Worm (Caenorhabditis elegans): Measurements from ENCODE around the gene C15F1.1.

The C15F1.1 gene

ce11 chrII:6943299-6944051, 46.2 kb upstream of the C15F1.1 start (continued):
- peak; percentile 67; the same call in 1 of the 2 replicates for TF ChIP-seq hmg-1.2 (GFP tag; IDR thresholded peaks at IDR 0.05)
- peak; percentile 51 for TF ChIP-seq unc-62 (GFP tag; optimal IDR thresholded peaks at IDR 0.05)
- peak; percentile 31; the same call in 1 of the 2 replicates for TF ChIP-seq dox-1 (GFP tag; IDR thresholded peaks at IDR 0.05)
- peak; percentile 23 for TF ChIP-seq F52B5.7 (tag; optimal IDR thresholded peaks at IDR 0.05)

DNA sequence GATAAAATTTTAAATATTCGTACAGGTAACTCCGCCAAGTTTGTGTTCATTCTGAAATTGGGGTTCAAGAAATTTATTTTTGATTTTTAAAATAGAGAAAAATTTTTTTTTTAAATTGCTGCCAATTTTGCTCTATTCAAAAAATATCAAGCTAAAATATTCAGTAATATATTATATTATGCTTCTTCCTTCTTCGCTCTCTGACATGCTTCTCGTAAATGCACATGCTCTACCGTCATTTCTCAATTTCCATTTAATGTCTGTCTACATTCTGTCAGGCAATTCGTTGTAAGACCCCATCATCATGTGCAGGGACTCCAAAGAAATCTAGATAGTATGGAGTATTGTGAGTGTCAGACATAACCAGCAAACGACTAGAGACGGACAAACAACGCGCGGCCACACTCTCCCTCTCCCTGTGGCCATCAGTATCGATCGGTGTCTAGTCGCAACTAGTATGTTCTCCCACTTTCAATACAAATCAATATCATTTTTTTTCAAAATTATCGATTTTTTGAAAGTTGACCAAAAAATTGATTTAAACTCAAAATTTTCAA, 38.4 kb upstream of the C15F1.1 start, which contains the start of the genes malt-1 and ceh-38:
Gene malt-1, minus strand, starts transcription at position 51 of the 557 bp plus-strand sequence.
Gene ceh-38, plus strand, starts transcription at position 277 of the 557 bp plus-strand sequence.
- no peak for TF ChIP-seq ceh-40 (GFP tag; IDR thresholded peaks at IDR 0.05)
- no peak for TF ChIP-seq zim-3 (tag; optimal IDR thresholded peaks at IDR 0.05)
- TF ChIP-seq akir-1 (GFP tag; optimal IDR thresholded peaks at IDR 0.05) = peak; percentile 17
- 0 out of 2 replicates have a peak, but pooled peaks have one; percentile 41 for TF ChIP-seq lin-26 (GFP tag; IDR thresholded peaks at IDR 0.05)
- no peak for TF ChIP-seq ztf-28 (GFP tag; IDR thresholded peaks at IDR 0.05)
- peak; percentile 71 for TF ChIP-seq gei-17 (GFP tag; optimal IDR thresholded peaks at IDR 0.05)
- peak; percentile 20 for TF ChIP-seq dpl-1 (GFP tag; optimal IDR thresholded peaks at IDR 0.05)
- TF ChIP-seq ekl-4 (GFP tag; IDR thresholded peaks at IDR 0.05) = peak; percentile 81
- TF ChIP-seq nhr-80 (tag; optimal IDR thresholded peaks at IDR 0.05) = peak; percentile 90
- peak; percentile 55; the same call in 1 of the 2 replicates for TF ChIP-seq ceh-100 (GFP tag; IDR thresholded peaks at IDR 0.05)
- peak; percentile 58; the same call in 1 of the 2 replicates for TF ChIP-seq K11D2.4 (GFP tag; IDR thresholded peaks at IDR 0.05)
- TF ChIP-seq snpc-4 (GFP tag; optimal IDR thresholded peaks at IDR 0.05) = peak; percentile 5
- peak; percentile 81 to 89 (median 86) for TF ChIP-seq snpc-4 (tag; optimal IDR thresholded peaks at IDR 0.05)
- TF ChIP-seq rec-8 (tag; optimal IDR thresholded peaks at IDR 0.05) = no peak
- peak; percentile 89 for TF ChIP-seq nfyb-1 (GFP tag; IDR thresholded peaks at IDR 0.05)
- TF ChIP-seq Y53F4B.3 (GFP tag; IDR thresholded peaks at IDR 0.05) = no peak
- peak; percentile 66; the same call in 1 of the 2 replicates for TF ChIP-seq zfh-2 (GFP tag; conservative IDR thresholded peaks at IDR 0.05)
- peak; percentile 86 for TF ChIP-seq unc-62 (GFP tag; optimal IDR thresholded peaks at IDR 0.05)
- peak; percentile 91 for TF ChIP-seq ZK185.1 (tag; optimal IDR thresholded peaks at IDR 0.05; ENCODE audit: poor library complexity, severe bottlenecking)
- TF ChIP-seq attf-3 (GFP tag; conservative IDR thresholded peaks at IDR 0.05) = peak; percentile 62
- no peak for TF ChIP-seq ztf-25 (GFP tag; IDR thresholded peaks at IDR 0.05)
- 0 out of 2 replicates have a peak, but pooled peaks have one; percentile 7 for TF ChIP-seq madf-3 (GFP tag; IDR thresholded peaks at IDR 0.05)
- no peak for TF ChIP-seq fkh-3 (tag; optimal IDR thresholded peaks at IDR 0.05)
- TF ChIP-seq tlf-1 (GFP tag; optimal IDR thresholded peaks at IDR 0.05) = peak; percentile 76
- peak; percentile 94 for TF ChIP-seq K12H6.12 (tag; optimal IDR thresholded peaks at IDR 0.05)
- TF ChIP-seq mcd-1 (GFP tag; IDR thresholded peaks at IDR 0.05) = peak; percentile 75
- peak; percentile 83 for TF ChIP-seq ceh-27 (GFP tag; optimal IDR thresholded peaks at IDR 0.05)
- TF ChIP-seq C17E4.6 (GFP tag; IDR thresholded peaks at IDR 0.05) = no peak
- peak; percentile 79 for TF ChIP-seq atf-7 (tag; optimal IDR thresholded peaks at IDR 0.05)
- peak; percentile 83 for TF ChIP-seq dox-1 (GFP tag; IDR thresholded peaks at IDR 0.05)
- peak; percentile 5 for TF ChIP-seq snpc-1.3 (tag; optimal IDR thresholded peaks at IDR 0.05; ENCODE audit: insufficient read depth)
- no peak for TF ChIP-seq bed-2 (GFP tag; IDR thresholded peaks at IDR 0.05)
- peak; percentile 66 for TF ChIP-seq lir-1 (GFP tag; conservative IDR thresholded peaks at IDR 0.05)
- TF ChIP-seq lin-35 (GFP tag; optimal IDR thresholded peaks at IDR 0.05) = peak in 1 of 3 experiments; percentile 63
- peak; percentile 24 for TF ChIP-seq F52B5.7 (tag; optimal IDR thresholded peaks at IDR 0.05)
- TF ChIP-seq tbp1 (GFP tag; optimal IDR thresholded peaks at IDR 0.05) = peak; percentile 65
- TF ChIP-seq mxl-1 (tag; optimal IDR thresholded peaks at IDR 0.05) = no peak
- TF ChIP-seq lin-54 (GFP tag; optimal IDR thresholded peaks at IDR 0.05) = peak; percentile 69
- TF ChIP-seq athp-1 (tag; optimal IDR thresholded peaks at IDR 0.05) = peak; percentile 68
- no peak for TF ChIP-seq hmg-20 (GFP tag; IDR thresholded peaks at IDR 0.05)
- TF ChIP-seq C06A6.2 (GFP tag; conservative IDR thresholded peaks at IDR 0.05) = peak; percentile 77
- peak; percentile 58 to 77 for TF ChIP-seq let-607 (tag; optimal IDR thresholded peaks at IDR 0.05)

All from whole organism, young adult.